Fruit fly (Drosophila melanogaster): ENCODE measurements around the gene CG32988.

CG32988 gene

DNA sequence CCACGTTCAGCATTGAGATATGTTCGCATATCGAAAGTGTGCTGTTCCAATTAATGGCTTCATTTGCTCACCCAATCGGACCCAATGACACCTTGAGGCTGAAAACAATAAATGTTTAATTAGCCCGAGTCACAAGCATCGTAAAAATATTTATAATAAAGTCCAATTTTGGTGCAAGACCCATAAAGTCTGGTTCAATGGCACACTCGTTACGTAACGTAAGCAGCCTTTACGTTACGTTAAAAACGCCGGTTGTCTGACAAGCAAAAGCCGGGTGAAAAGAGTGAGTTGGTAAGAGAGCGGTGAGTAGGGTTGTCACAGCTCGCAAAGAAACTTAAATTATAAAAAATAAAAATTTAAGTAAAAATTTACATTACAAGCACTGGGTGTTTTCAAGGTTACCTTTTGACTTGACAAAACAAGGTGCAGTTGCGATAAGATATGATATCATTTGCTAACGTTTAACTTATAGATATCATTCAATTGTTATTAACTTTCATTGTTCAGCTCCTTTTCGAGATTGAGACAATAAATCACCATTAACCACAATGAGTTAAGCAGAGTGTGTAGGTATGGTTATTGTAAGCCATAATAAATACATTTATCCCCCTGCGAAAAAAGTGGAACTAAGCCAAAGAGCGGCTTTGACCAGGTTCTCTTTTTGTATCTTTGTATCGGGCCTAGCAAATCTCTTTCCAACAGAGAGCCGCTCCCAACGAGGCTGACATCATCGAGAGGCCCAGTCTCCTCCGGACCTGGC is 33.5 kb downstream of the CG32988 start (continued):
- peak; percentile 0 for TF ChIP-seq CG7928 (GFP tag; optimal IDR thresholded peaks at IDR 0.05)
- peak; percentile 27 for TF ChIP-seq CG15011 (GFP tag; optimal IDR thresholded peaks at IDR 0.05)
- peak; percentile 25 for TF ChIP-seq sqz (GFP tag; optimal IDR thresholded peaks at IDR 0.05)
- TF ChIP-seq pros (GFP tag; optimal IDR thresholded peaks at IDR 0.05) = no peak
- TF ChIP-seq CG3065 (GFP tag; optimal IDR thresholded peaks at IDR 0.05) = no peak
- peak; percentile 58 for TF ChIP-seq CG30403 (GFP tag; optimal IDR thresholded peaks at IDR 0.05)
- TF ChIP-seq grau (tag; optimal IDR thresholded peaks at IDR 0.05) = peak; percentile 68
- peak; percentile 39 for TF ChIP-seq CG12219 (GFP tag; optimal IDR thresholded peaks at IDR 0.05)
- TF ChIP-seq Nf-YB (GFP tag; optimal IDR thresholded peaks at IDR 0.05) = peak; percentile 2
- peak; percentile 34 for TF ChIP-seq esg (GFP tag; conservative IDR thresholded peaks at IDR 0.05)
- TF ChIP-seq CG3281 (GFP tag; optimal IDR thresholded peaks at IDR 0.05) = peak; percentile 74
- peak; percentile 75 for TF ChIP-seq CG13424 (tag; optimal IDR thresholded peaks at IDR 0.05)
- no peak for TF ChIP-seq GATAe (GFP tag; conservative IDR thresholded peaks at IDR 0.05)
- no peak for TF ChIP-seq dimm (GFP tag; IDR thresholded peaks at IDR 0.05)
- peak; percentile 52 for TF ChIP-seq Ssrp (tag; optimal IDR thresholded peaks at IDR 0.05)
- no peak for TF ChIP-seq CG7963 (GFP tag; IDR thresholded peaks at IDR 0.05; ENCODE audit: partially characterized antibody)
- peak; percentile 55 for TF ChIP-seq Hmr (GFP tag; optimal IDR thresholded peaks at IDR 0.05)
- TF ChIP-seq NK7.1 (GFP tag; optimal IDR thresholded peaks at IDR 0.05) = no peak
- peak; percentile 41 for TF ChIP-seq CG9817 (tag; optimal IDR thresholded peaks at IDR 0.05)
- peak; percentile 72 for TF ChIP-seq dmrt99B (tag; optimal IDR thresholded peaks at IDR 0.05)
- no peak for TF ChIP-seq luna (GFP tag; optimal IDR thresholded peaks at IDR 0.05)
- TF ChIP-seq CG17829 (tag; optimal IDR thresholded peaks at IDR 0.05) = peak; percentile 47
- no peak for TF ChIP-seq hkb (optimal IDR thresholded peaks at IDR 0.05)
- TF ChIP-seq hkb (GFP tag; IDR thresholded peaks at IDR 0.05) = no peak
- no peak for TF ChIP-seq crp (GFP tag; optimal IDR thresholded peaks at IDR 0.05)
- TF ChIP-seq Ravus (GFP tag; IDR thresholded peaks at IDR 0.05) = no peak
- TF ChIP-seq CG15269 (tag; optimal IDR thresholded peaks at IDR 0.05) = peak; percentile 40
- no peak for TF ChIP-seq CG2116 (GFP tag; optimal IDR thresholded peaks at IDR 0.05)
- no peak for TF ChIP-seq E2f2 (GFP tag; IDR thresholded peaks at IDR 0.05)
- TF ChIP-seq CG12071 (GFP tag; optimal IDR thresholded peaks at IDR 0.05) = no peak
- peak; percentile 36 for TF ChIP-seq az2 (GFP tag; optimal IDR thresholded peaks at IDR 0.05)
- no peak for TF ChIP-seq fd102C (GFP tag; optimal IDR thresholded peaks at IDR 0.05)
- peak; percentile 11 for TF ChIP-seq Dip3 (GFP tag; optimal IDR thresholded peaks at IDR 0.05)
- peak; percentile 36; the same call in 1 of the 2 replicates for TF ChIP-seq Ada2b (GFP tag; IDR thresholded peaks at IDR 0.05)
- TF ChIP-seq lab (GFP tag; optimal IDR thresholded peaks at IDR 0.05) = peak; percentile 64
- TF ChIP-seq CG31224 (GFP tag; IDR thresholded peaks at IDR 0.05) = peak; percentile 21; the same call in 1 of the 2 replicates
- peak in 1 of 2 experiments; percentile 76 for TF ChIP-seq Pdp1 (GFP tag; optimal IDR thresholded peaks at IDR 0.05)
- TF ChIP-seq Xbp1 (GFP tag; optimal IDR thresholded peaks at IDR 0.05) = peak; percentile 25
- peak; percentile 80 for TF ChIP-seq sens (GFP tag)
- TF ChIP-seq Ptx1 (GFP tag; IDR thresholded peaks at IDR 0.05) = peak; percentile 33; the same call in 1 of the 2 replicates
- TF ChIP-seq tap (tag; optimal IDR thresholded peaks at IDR 0.05) = peak; percentile 57
- TF ChIP-seq Aef1 (GFP tag; IDR thresholded peaks at IDR 0.05) = no peak
- TF ChIP-seq CG17385 (GFP tag; optimal IDR thresholded peaks at IDR 0.05) = peak; percentile 17
- TF ChIP-seq Sox100B (GFP tag; optimal IDR thresholded peaks at IDR 0.05) = peak; percentile 49
- no peak for TF ChIP-seq CG13123 (GFP tag; optimal IDR thresholded peaks at IDR 0.05)
- no peak for TF ChIP-seq ttk (GFP tag; IDR thresholded peaks at IDR 0.05)
- TF ChIP-seq CG14710 (tag; optimal IDR thresholded peaks at IDR 0.05) = peak; percentile 29
- peak; percentile 43 for TF ChIP-seq Fer3 (tag; optimal IDR thresholded peaks at IDR 0.05)
- no peak for TF ChIP-seq en (GFP tag; optimal IDR thresholded peaks at IDR 0.05)
